Worm (Caenorhabditis elegans) whole organism, L4 larva: ENCODE measurements around the gene rpl-16.
"Not testable (repeated sequence)": the region's sequence is repeated elsewhere in the genome, so short reads cannot be mapped to it uniquely, and the experiment has no call there.

Source experiments
- F49E8.2 ChIP-seq: sonication (generic microtip); optimal IDR thresholded peaks from 2 replicates; lab custom pipeline; 2016; ENCODE audit warnings: missing compliant biosample characterization, mild to moderate bottlenecking, missing genetic modification characterization, borderline replicate concordance
- ama-1 ChIP-seq: fragments of 150-350 bp; optimal IDR thresholded peaks from 2 replicates; lab custom pipeline; 2014; ENCODE audit warnings: inconsistent platforms, mixed read lengths
- ces-1 ChIP-seq: fragments of 150-350 bp; sonication (generic microtip); optimal IDR thresholded peaks from 4 replicates; lab custom pipeline; 2014; ENCODE audit warnings: missing biosample characterization, missing genetic modification reagents, missing genetic modification characterization
- daf-8 ChIP-seq: fragments of 200-800 bp; sonication (Bioruptor generic); IDR thresholded peaks from 2 replicates; pipeline ENCODE4 v1.3.6; 2022; ENCODE audit warnings: missing genetic modification characterization, missing compliant biosample characterization
- egl-27 ChIP-seq: sonication (generic microtip); optimal IDR thresholded peaks from 3 replicates; lab custom pipeline; 2017; ENCODE audit warnings: missing biosample characterization, missing genetic modification reagents, missing genetic modification characterization
- lim-7 ChIP-seq: fragments of 200-800 bp; sonication (Bioruptor generic); IDR thresholded peaks from 2 replicates; pipeline ENCODE4 v1.3.6; 2022; ENCODE audit warnings: missing genetic modification characterization, missing compliant biosample characterization
- lsy-2 ChIP-seq, 2 experiments: fragments of 150-350 bp in 1 of 2; sonication (generic microtip) in 1 of 2; optimal IDR thresholded peaks; 2 replicates each; lab custom pipeline; 2014 to 2017; ENCODE audit warnings: missing biosample characterization in 2 of 2, missing genetic modification characterization in 2 of 2
- nhr-102 ChIP-seq: sonication (generic microtip); optimal IDR thresholded peaks from 2 replicates; lab custom pipeline; 2016; ENCODE audit warnings: mild to moderate bottlenecking, missing genetic modification characterization, moderate library complexity, missing compliant biosample characterization
- nhr-237 ChIP-seq: sonication (generic microtip); optimal IDR thresholded peaks from 2 replicates; lab custom pipeline; 2017; ENCODE audit warnings: missing biosample characterization, missing genetic modification characterization
- snpc-1.2 ChIP-seq: fragments of 200-800 bp; sonication (Bioruptor generic); IDR thresholded peaks from 2 replicates; pipeline ENCODE4 v1.3.6; 2022; ENCODE audit warnings: missing genetic modification reagents, missing genetic modification characterization, missing compliant biosample characterization
- unc-39 ChIP-seq: sonication (generic microtip); optimal IDR thresholded peaks from 2 replicates; lab custom pipeline; 2017; ENCODE audit warnings: missing biosample characterization, missing genetic modification characterization
- unc-62 ChIP-seq, 3 experiments: fragments of 150-350 bp in 1 of 3; sonication (generic microtip); optimal IDR thresholded peaks in 2 of 3; peaks in 1 of 3; 1 replicate in 1 of 3; 2 replicates in 2 of 3; lab custom pipeline; 2014 to 2017; ENCODE audit warnings: missing biosample characterization in 3 of 3, missing genetic modification characterization in 3 of 3, missing genetic modification reagents in 3 of 3, missing genotype in 1 of 3
- zag-1 ChIP-seq: fragments of 150-350 bp; optimal IDR thresholded peaks from 2 replicates; lab custom pipeline; 2014; ENCODE audit warnings: missing biosample characterization, missing genetic modification characterization
- zfp-2 ChIP-seq: sonication (generic microtip); optimal IDR thresholded peaks from 2 replicates; lab custom pipeline; 2016; ENCODE audit warnings: mild to moderate bottlenecking, missing genetic modification characterization, missing compliant biosample characterization

ce11 chrIII:3454045-3454444 lies 49.4 kb downstream of the rpl-16 start, which contains the start of gene C34C12.1:
- not testable (repeated sequence) for TF ChIP-seq egl-27; snpc-1.2; unc-62 (GFP tag; optimal IDR thresholded peaks at IDR 0.05 in 1 of 2; lab: Kevin White, UChicago); unc-62 (tag; optimal IDR thresholded peaks at IDR 0.05; lab: Kevin White, UChicago); nhr-102 (tag; lab: Kevin White, UChicago); lim-7 (GFP tag; lab: Robert Waterston, UW); nhr-237 (tag; lab: Kevin White, UChicago); ama-1; unc-39 (tag; lab: Kevin White, UChicago); lsy-2 (tag; optimal IDR thresholded peaks at IDR 0.05; lab: Kevin White, UChicago); F49E8.2 (tag; lab: Kevin White, UChicago); daf-8 (GFP tag; lab: Robert Waterston, UW); zfp-2 (tag; lab: Kevin White, UChicago); zag-1 (tag; lab: Kevin White, UChicago); ces-1 (GFP tag; lab: Kevin White, UChicago)
